Worm (Caenorhabditis elegans) whole organism, early embryonic: Measurements from ENCODE around the gene F20D6.5.

Source experiments
- aly-1 ChIP-seq: sonication (generic microtip); optimal IDR thresholded peaks from 2 replicates; lab custom pipeline; 2016; ENCODE audit warnings: missing genetic modification characterization, missing compliant biosample characterization
- ama-1 ChIP-seq: fragments of 150-350 bp; optimal IDR thresholded peaks from 2 replicates; lab custom pipeline; 2014
- ceh-13 ChIP-seq: fragments of 200-800 bp; sonication (Bioruptor generic); optimal IDR thresholded peaks from 2 replicates; lab custom pipeline; 2018; ENCODE audit warnings: mild to moderate bottlenecking, missing genetic modification characterization, missing compliant biosample characterization
- ceh-36 ChIP-seq: sonication (generic microtip); optimal IDR thresholded peaks from 2 replicates; lab custom pipeline; 2016; ENCODE audit warnings: missing genetic modification characterization, inconsistent platforms, missing compliant biosample characterization
- ets-7 ChIP-seq: sonication (generic microtip); optimal IDR thresholded peaks from 2 replicates; lab custom pipeline; 2016; ENCODE audit warnings: missing genotype, missing genetic modification characterization, missing compliant biosample characterization
- flt-1 ChIP-seq: fragments of 200-800 bp; sonication (Bioruptor generic); IDR thresholded peaks from 2 replicates; pipeline ENCODE4 v1.3.6; 2022; ENCODE audit warnings: missing genetic modification characterization, missing compliant biosample characterization
- hmbx-1 ChIP-seq: sonication (generic microtip); optimal IDR thresholded peaks from 2 replicates; lab custom pipeline; 2016; ENCODE audit warnings: mild to moderate bottlenecking, missing genetic modification characterization, missing compliant biosample characterization
- hnd-1 ChIP-seq: sonication (generic microtip); optimal IDR thresholded peaks from 2 replicates; lab custom pipeline; 2016; ENCODE audit warnings: missing genetic modification characterization, missing compliant biosample characterization
- pes-1 ChIP-seq: fragments of 200-800 bp; sonication (Bioruptor generic); IDR thresholded peaks from 2 replicates; pipeline ENCODE4 v1.3.6; 2022; ENCODE audit warnings: missing genetic modification reagents, missing genetic modification characterization, missing compliant biosample characterization
- tbx-11 ChIP-seq: fragments of 200-800 bp; sonication (Bioruptor generic); IDR thresholded peaks from 2 replicates; pipeline ENCODE4 v1.3.6; 2022; ENCODE audit warnings: missing genetic modification characterization, missing compliant biosample characterization
- tbx-37 ChIP-seq: fragments of 200-800 bp; sonication (Bioruptor generic); conservative IDR thresholded peaks from 2 replicates; pipeline ENCODE4 v1.3.6; 2022; ENCODE audit warnings: missing genetic modification reagents, missing genetic modification characterization, missing compliant biosample characterization

ce11 chrV:8178914-8179542 lies 17.3 kb downstream of the F20D6.5 start, which contains the start of gene srp-7:
- no peak for TF ChIP-seq tbx-37 (GFP tag; lab: Robert Waterston, UW)
- no peak for TF ChIP-seq aly-1 (tag; lab: Kevin White, UChicago)
- TF ChIP-seq pes-1 (GFP tag; lab: Robert Waterston, UW): no peak
- no peak for TF ChIP-seq flt-1 (GFP tag; lab: Robert Waterston, UW)
- TF ChIP-seq ama-1: no peak
- TF ChIP-seq hmbx-1 (tag; lab: Kevin White, UChicago): no peak
- TF ChIP-seq tbx-11 (GFP tag; lab: Robert Waterston, UW): no peak
- TF ChIP-seq ceh-36 (tag; lab: Kevin White, UChicago): no peak
- TF ChIP-seq ets-7: no peak
- no peak for TF ChIP-seq hnd-1 (tag; lab: Kevin White, UChicago)
- no peak for TF ChIP-seq ceh-13 (GFP tag; lab: Kevin White, UChicago)
